Worm (Caenorhabditis elegans): ENCODE results near the gene W01A11.7.

ce11 chrV:6516491-6517304 is 11.5 kb upstream of the W01A11.7 start, which contains the start of gene mdh-1:
- no peak for TF ChIP-seq him-1 (tag; optimal IDR thresholded peaks at IDR 0.05)
- no peak for TF ChIP-seq dao-5 (tag; optimal IDR thresholded peaks at IDR 0.05)
